Fruit fly (Drosophila melanogaster) whole organism, prepupa: ENCODE results near the gene CG5815.

Source experiments
- Blimp-1 ChIP-seq: fragments of 200-800 bp; sonication (Bioruptor generic); optimal IDR thresholded peaks from 3 replicates; lab custom pipeline; 2017; ENCODE audit warnings: missing biosample characterization, missing genetic modification characterization, mild to moderate bottlenecking, moderate library complexity, missing genetic modification reagents
- CG10631 ChIP-seq: fragments of 200-800 bp; sonication (Bioruptor generic); optimal IDR thresholded peaks from 2 replicates; lab custom pipeline; 2016; ENCODE audit warnings: missing biosample characterization, missing genetic modification characterization
- CG10669 ChIP-seq: fragments of 200-800 bp; sonication (Bioruptor generic); optimal IDR thresholded peaks from 3 replicates; lab custom pipeline; 2018; ENCODE audit warnings: missing biosample characterization, mild to moderate bottlenecking, missing genetic modification characterization, moderate library complexity
- CG11294 ChIP-seq: fragments of 200-800 bp; sonication (Bioruptor generic); IDR thresholded peaks from 2 replicates; pipeline ENCODE4 v1.3.6; 2022; ENCODE audit warnings: missing biosample characterization, missing genetic modification characterization
- CG11762 ChIP-seq: fragments of 200-800 bp; sonication (Bioruptor generic); optimal IDR thresholded peaks from 3 replicates; lab custom pipeline; 2016; ENCODE audit warnings: missing biosample characterization, missing genetic modification characterization; ENCODE audit not compliant: insufficient read depth
- CG11902 ChIP-seq: fragments of 200-800 bp; sonication (Bioruptor generic); optimal IDR thresholded peaks from 3 replicates; lab custom pipeline; 2016; ENCODE audit warnings: missing biosample characterization, missing genetic modification characterization
- CG15336 ChIP-seq: fragments of 200-800 bp; sonication (Bioruptor generic); IDR thresholded peaks from 2 replicates; pipeline ENCODE4 v1.3.6; 2022; ENCODE audit warnings: missing biosample characterization, missing genetic modification characterization
- CG16779 ChIP-seq: fragments of 200-800 bp; sonication (Bioruptor generic); optimal IDR thresholded peaks from 3 replicates; lab custom pipeline; 2017; ENCODE audit warnings: missing biosample characterization, mild to moderate bottlenecking, missing genetic modification characterization
- CG3032 ChIP-seq: fragments of 200-800 bp; optimal IDR thresholded peaks from 2 replicates; lab custom pipeline; 2019; ENCODE audit warnings: missing biosample characterization, mild to moderate bottlenecking, missing genetic modification characterization, moderate library complexity
- CG31627 ChIP-seq: fragments of 200-800 bp; sonication (Bioruptor generic); optimal IDR thresholded peaks from 3 replicates; lab custom pipeline; 2016; ENCODE audit warnings: missing biosample characterization, missing genetic modification characterization
- CG32006 ChIP-seq: fragments of 200-800 bp; sonication (Bioruptor generic); optimal IDR thresholded peaks from 3 replicates; lab custom pipeline; 2017; ENCODE audit warnings: missing biosample characterization, mild to moderate bottlenecking, missing genetic modification characterization
- CG34406 ChIP-seq: fragments of 200-800 bp; sonication (Bioruptor generic); optimal IDR thresholded peaks from 3 replicates; lab custom pipeline; 2016; ENCODE audit warnings: missing biosample characterization, missing genetic modification characterization
- CG4318 ChIP-seq: fragments of 200-800 bp; sonication (Bioruptor generic); optimal IDR thresholded peaks from 3 replicates; lab custom pipeline; 2017; ENCODE audit warnings: missing biosample characterization, mild to moderate bottlenecking, missing genetic modification characterization
- CG6163 ChIP-seq: fragments of 200-800 bp; sonication (Bioruptor generic); IDR thresholded peaks from 3 replicates; pipeline ENCODE4 v1.3.6; 2022; ENCODE audit warnings: missing biosample characterization, missing genetic modification characterization
- CG6276 ChIP-seq: fragments of 200-800 bp; sonication (Bioruptor generic); optimal IDR thresholded peaks from 2 replicates; lab custom pipeline; 2017; ENCODE audit warnings: missing biosample characterization, mild to moderate bottlenecking, missing genetic modification characterization
- CG6792 ChIP-seq: fragments of 200-800 bp; sonication (Bioruptor generic); optimal IDR thresholded peaks from 3 replicates; lab custom pipeline; 2016; ENCODE audit warnings: missing biosample characterization, missing genetic modification characterization
- CG6808 ChIP-seq: fragments of 200-800 bp; sonication (Bioruptor generic); optimal IDR thresholded peaks from 3 replicates; lab custom pipeline; 2017; ENCODE audit warnings: missing biosample characterization, missing genetic modification characterization, mild to moderate bottlenecking, moderate library complexity, missing genetic modification reagents
- CG6854 ChIP-seq: fragments of 200-800 bp; sonication (Bioruptor generic); optimal IDR thresholded peaks from 2 replicates; lab custom pipeline; 2017; ENCODE audit warnings: missing biosample characterization, mild to moderate bottlenecking, missing genetic modification characterization
- CG7368 ChIP-seq: fragments of 200-800 bp; sonication (Bioruptor generic); optimal IDR thresholded peaks from 3 replicates; lab custom pipeline; 2016; ENCODE audit warnings: missing biosample characterization, missing genetic modification characterization
- CG8119 ChIP-seq: fragments of 200-800 bp; sonication (Bioruptor generic); IDR thresholded peaks from 3 replicates; pipeline ENCODE4 v1.3.6; 2022; ENCODE audit warnings: missing biosample characterization, missing genetic modification characterization
- CG8632 ChIP-seq: fragments of 200-800 bp; sonication (Bioruptor generic); optimal IDR thresholded peaks from 3 replicates; lab custom pipeline; 2016; ENCODE audit warnings: missing biosample characterization, missing genetic modification characterization
- CG9139 ChIP-seq: fragments of 200-800 bp; sonication (Bioruptor generic); optimal IDR thresholded peaks from 3 replicates; lab custom pipeline; 2017; ENCODE audit warnings: missing biosample characterization, mild to moderate bottlenecking, missing genetic modification characterization
- Eip75B ChIP-seq: fragments of 200-800 bp; sonication (Bioruptor generic); optimal IDR thresholded peaks from 3 replicates; lab custom pipeline; 2016; ENCODE audit warnings: missing biosample characterization, missing genetic modification characterization
- Eip78C ChIP-seq: fragments of 200-800 bp; sonication (Bioruptor generic); peaks from one replicate; lab custom pipeline; 2016; ENCODE audit warnings: missing biosample characterization, missing genetic modification characterization
- Ets21C ChIP-seq: fragments of 200-800 bp; sonication (Bioruptor generic); optimal IDR thresholded peaks from 3 replicates; lab custom pipeline; 2016; ENCODE audit warnings: missing biosample characterization, missing genetic modification characterization
- Ets96B ChIP-seq: fragments of 200-800 bp; optimal IDR thresholded peaks from 2 replicates; lab custom pipeline; 2019; ENCODE audit warnings: missing biosample characterization, mild to moderate bottlenecking, missing genetic modification characterization, moderate library complexity
- Gug ChIP-seq: fragments of 200-800 bp; sonication (Bioruptor generic); IDR thresholded peaks from 2 replicates; pipeline ENCODE4 v1.3.6; 2022; ENCODE audit warnings: missing biosample characterization, missing genetic modification characterization
- Hr38 ChIP-seq: sonication (Bioruptor generic); optimal IDR thresholded peaks from 2 replicates; lab custom pipeline; 2016; ENCODE audit warnings: missing biosample characterization, missing genetic modification characterization
- Hr39 ChIP-seq: fragments of 200-800 bp; sonication (Bioruptor generic); optimal IDR thresholded peaks from 2 replicates; lab custom pipeline; 2016; ENCODE audit warnings: missing biosample characterization, missing genetic modification characterization
- Lpt ChIP-seq: fragments of 200-800 bp; sonication (Bioruptor generic); optimal IDR thresholded peaks from 3 replicates; lab custom pipeline; 2016; ENCODE audit warnings: missing biosample characterization, missing genetic modification characterization
- OdsH ChIP-seq: fragments of 200-800 bp; sonication (Bioruptor generic); optimal IDR thresholded peaks from 3 replicates; lab custom pipeline; 2016; ENCODE audit warnings: missing biosample characterization, missing genetic modification characterization
- Sox14 ChIP-seq: fragments of 200-800 bp; sonication (Bioruptor generic); optimal IDR thresholded peaks from 3 replicates; lab custom pipeline; 2016; ENCODE audit warnings: missing biosample characterization, missing genetic modification characterization
- Sox15 ChIP-seq: fragments of 200-800 bp; sonication (Bioruptor generic); optimal IDR thresholded peaks from 3 replicates; lab custom pipeline; 2016; ENCODE audit warnings: missing biosample characterization, missing genetic modification characterization
- achi ChIP-seq: fragments of 200-800 bp; sonication (Bioruptor generic); optimal IDR thresholded peaks from 3 replicates; lab custom pipeline; 2016; ENCODE audit warnings: missing biosample characterization, missing genetic modification characterization
- acj6 ChIP-seq: fragments of 200-800 bp; sonication (Bioruptor generic); optimal IDR thresholded peaks from 3 replicates; lab custom pipeline; 2016; ENCODE audit warnings: missing biosample characterization, missing genetic modification characterization
- dac ChIP-seq: fragments of 200-800 bp; sonication (Bioruptor generic); optimal IDR thresholded peaks from 2 replicates; lab custom pipeline; 2017; ENCODE audit warnings: missing biosample characterization, mild to moderate bottlenecking, missing genetic modification characterization
- dsx ChIP-seq: fragments of 200-800 bp; optimal IDR thresholded peaks from 3 replicates; lab custom pipeline; 2019; ENCODE audit warnings: missing biosample characterization, mild to moderate bottlenecking, missing genetic modification characterization, moderate library complexity; ENCODE audit not compliant: poor library complexity, severe bottlenecking
- eg ChIP-seq: fragments of 200-800 bp; sonication (Bioruptor generic); IDR thresholded peaks from 3 replicates; pipeline ENCODE4 v1.3.6; 2022; ENCODE audit warnings: missing biosample characterization, missing genetic modification characterization
- esn ChIP-seq: fragments of 200-800 bp; sonication (Bioruptor generic); optimal IDR thresholded peaks from 2 replicates; lab custom pipeline; 2016; ENCODE audit warnings: missing biosample characterization, mild to moderate bottlenecking, missing genetic modification characterization, moderate library complexity
- fd59A ChIP-seq: fragments of 200-800 bp; sonication (Bioruptor generic); optimal IDR thresholded peaks from 2 replicates; lab custom pipeline; 2017; ENCODE audit warnings: missing biosample characterization, mild to moderate bottlenecking, missing genetic modification characterization, missing genetic modification reagents
- fd85E ChIP-seq: fragments of 200-800 bp; sonication (Bioruptor generic); optimal IDR thresholded peaks from 3 replicates; lab custom pipeline; 2016; ENCODE audit warnings: missing biosample characterization, missing genetic modification characterization
- fkh ChIP-seq: fragments of 200-800 bp; sonication (Bioruptor generic); optimal IDR thresholded peaks from 3 replicates; lab custom pipeline; 2017; ENCODE audit warnings: missing biosample characterization, mild to moderate bottlenecking, missing genetic modification characterization, moderate library complexity
- lz ChIP-seq: fragments of 200-800 bp; sonication (Bioruptor generic); optimal IDR thresholded peaks from 3 replicates; lab custom pipeline; 2016; ENCODE audit warnings: missing biosample characterization, missing genetic modification characterization
- net ChIP-seq: fragments of 200-800 bp; sonication (Bioruptor generic); optimal IDR thresholded peaks from 3 replicates; lab custom pipeline; 2016; ENCODE audit warnings: missing biosample characterization, missing genetic modification characterization
- pdm3 ChIP-seq: fragments of 200-800 bp; sonication (Bioruptor generic); optimal IDR thresholded peaks from 3 replicates; lab custom pipeline; 2016; ENCODE audit warnings: missing biosample characterization, missing genetic modification characterization
- spab ChIP-seq: fragments of 200-800 bp; sonication (Bioruptor generic); optimal IDR thresholded peaks from 2 replicates; lab custom pipeline; 2017; ENCODE audit warnings: missing biosample characterization, mild to moderate bottlenecking, missing genetic modification characterization, missing genetic modification reagents
- ss ChIP-seq, 2 experiments: fragments of 200-800 bp; sonication (Bioruptor generic); optimal IDR thresholded peaks; 2 replicates in 1 of 2; 3 replicates in 1 of 2; lab custom pipeline; 2017 to 2018; ENCODE audit warnings: mild to moderate bottlenecking in 2 of 2, missing biosample characterization in 2 of 2, missing genetic modification characterization in 2 of 2, moderate library complexity in 1 of 2
- svp ChIP-seq: fragments of 200-800 bp; sonication (Bioruptor generic); peaks from one replicate; lab custom pipeline; 2016; ENCODE audit warnings: missing biosample characterization, missing genetic modification characterization
- topi ChIP-seq: fragments of 200-800 bp; sonication (Bioruptor generic); optimal IDR thresholded peaks from 3 replicates; lab custom pipeline; 2016; ENCODE audit warnings: missing biosample characterization, missing genetic modification characterization
- vri ChIP-seq: fragments of 200-800 bp; sonication (Bioruptor generic); optimal IDR thresholded peaks from 3 replicates; lab custom pipeline; 2016; ENCODE audit warnings: missing biosample characterization, mild to moderate bottlenecking, missing genetic modification characterization

The CG5815 gene

dm6 chr3R:27152129-27152968 lies 40.0 kb downstream of the CG5815 start:
- TF ChIP-seq CG4318 (GFP tag; lab: Kevin White, UChicago) (no peak), topi (GFP tag; lab: Kevin White, UChicago) (peak; percentile 78), spab (GFP tag; lab: Kevin White, UChicago) (no peak), CG6163 (GFP tag; lab: Robert Waterston, UW) (peak; percentile 44; the same call in 1 of the 3 replicates), CG6854 (GFP tag; lab: Kevin White, UChicago) (no peak), esn (GFP tag; lab: Kevin White, UChicago) (peak; percentile 83), CG3032 (tag; lab: Kevin White, UChicago) (peak; percentile 34), CG11902 (GFP tag; lab: Kevin White, UChicago) (no peak), lz (GFP tag; lab: Kevin White, UChicago) (peak; percentile 77), fd59A (GFP tag; lab: Kevin White, UChicago) (no peak), Ets21C (GFP tag; lab: Kevin White, UChicago) (peak; percentile 55), CG31627 (GFP tag; lab: Kevin White, UChicago) (peak; percentile 62), vri (peak; percentile 79), CG10631 (peak; percentile 62), CG9139 (GFP tag; lab: Kevin White, UChicago) (no peak), eg (GFP tag; lab: Robert Waterston, UW) (peak; percentile 59), Hr38 (GFP tag; lab: Kevin White, UChicago) (no peak), CG6792 (GFP tag; lab: Kevin White, UChicago) (peak; percentile 57), Sox15 (GFP tag; lab: Kevin White, UChicago) (peak; percentile 23), pdm3 (GFP tag; lab: Kevin White, UChicago) (peak; percentile 56), fkh (GFP tag; lab: Kevin White, UChicago) (no peak), CG6808 (GFP tag; lab: Kevin White, UChicago) (no peak), ss (GFP tag; optimal IDR thresholded peaks at IDR 0.05; lab: Kevin White, UChicago) (no peak), Hr39 (GFP tag; lab: Kevin White, UChicago) (peak; percentile 74), CG32006 (GFP tag; lab: Kevin White, UChicago) (peak; percentile 55), CG8632 (GFP tag; lab: Kevin White, UChicago) (peak; percentile 70), CG7368 (GFP tag; lab: Kevin White, UChicago) (no peak), Gug (peak; percentile 17; the same call in 1 of the 2 replicates), net (GFP tag; lab: Kevin White, UChicago) (peak; percentile 47), OdsH (peak; percentile 40), svp (GFP tag; lab: Kevin White, UChicago) (peak; percentile 95), Eip75B (GFP tag; lab: Kevin White, UChicago) (peak; percentile 56), fd85E (GFP tag; lab: Kevin White, UChicago) (no peak), CG11762 (no peak), Sox14 (peak; percentile 61), Ets96B (no peak), CG6276 (GFP tag; lab: Kevin White, UChicago) (peak; percentile 49), CG10669 (GFP tag; lab: Kevin White, UChicago) (peak; percentile 22), dac (GFP tag; lab: Kevin White, UChicago) (no peak), CG16779 (tag; lab: Kevin White, UChicago) (no peak), Eip78C (peak; percentile 87), dsx (GFP tag; lab: Kevin White, UChicago) (no peak), Lpt (GFP tag; lab: Kevin White, UChicago) (no peak), achi (GFP tag; lab: Kevin White, UChicago) (peak; percentile 67), Blimp-1 (GFP tag; lab: Kevin White, UChicago) (peak; percentile 83), CG34406 (GFP tag; lab: Kevin White, UChicago) (peak; percentile 67), CG15336 (peak; percentile 55), CG8119 (0 out of 3 replicates have a peak, but pooled peaks have one; percentile 36), acj6 (GFP tag; lab: Kevin White, UChicago) (peak; percentile 35), CG11294 (GFP tag; lab: Robert Waterston, UW) (no peak)
